Fruit fly (Drosophila melanogaster) whole organism, embryonic: Measurements from ENCODE around the gene CG8100.
A peak's percentile ranks its signal among the peaks of the same experiment; 100 is the strongest.

Experiments
- CG10979 ChIP-seq: fragments of 200-800 bp; sonication (Bioruptor generic); optimal IDR thresholded peaks from 2 replicates; lab custom pipeline; 2018; ENCODE audit warnings: missing biosample characterization, mild to moderate bottlenecking, missing genetic modification characterization, moderate library complexity
- CG1233 ChIP-seq: fragments of 200-800 bp; sonication (Bioruptor generic); optimal IDR thresholded peaks from 4 replicates; lab custom pipeline; 2018; ENCODE audit warnings: missing biosample characterization, mild to moderate bottlenecking, missing genetic modification characterization
- CG13424 ChIP-seq: fragments of 200-800 bp; sonication (Bioruptor generic); optimal IDR thresholded peaks from 2 replicates; lab custom pipeline; 2019; ENCODE audit warnings: missing biosample characterization, mild to moderate bottlenecking, missing genetic modification characterization, moderate library complexity
- CG14050 ChIP-seq: fragments of 200-800 bp; sonication (Bioruptor generic); IDR thresholded peaks from 3 replicates; pipeline ENCODE4 v1.3.6; 2022; ENCODE audit warnings: missing biosample characterization, missing genetic modification characterization
- CG15011 ChIP-seq: fragments of 200-800 bp; sonication (Bioruptor generic); optimal IDR thresholded peaks from 3 replicates; lab custom pipeline; 2018; ENCODE audit warnings: missing biosample characterization, mild to moderate bottlenecking, missing genetic modification characterization
- CG16863 ChIP-seq: fragments of 200-800 bp; sonication (Bioruptor generic); optimal IDR thresholded peaks from 3 replicates; lab custom pipeline; 2016; ENCODE audit warnings: missing biosample characterization, missing genetic modification characterization
- CG17612 ChIP-seq: fragments of 200-800 bp; sonication (Bioruptor generic); IDR thresholded peaks from 2 replicates; pipeline ENCODE4 v1.3.6; 2022; ENCODE audit warnings: missing biosample characterization, missing genetic modification characterization
- CG1792 ChIP-seq: fragments of 200-800 bp; sonication (Bioruptor generic); optimal IDR thresholded peaks from 2 replicates; lab custom pipeline; 2016; ENCODE audit warnings: missing biosample characterization, missing genetic modification characterization
- CG18011 ChIP-seq: fragments of 200-800 bp; sonication (Bioruptor generic); optimal IDR thresholded peaks from 2 replicates; lab custom pipeline; 2017; ENCODE audit warnings: missing biosample characterization, missing genetic modification characterization, mild to moderate bottlenecking, moderate library complexity, missing genotype
- CG1832 ChIP-seq: fragments of 200-800 bp; sonication (Bioruptor generic); optimal IDR thresholded peaks from 2 replicates; lab custom pipeline; 2017; ENCODE audit warnings: missing biosample characterization, mild to moderate bottlenecking, missing genetic modification characterization, inconsistent platforms
- CG18599 ChIP-seq: fragments of 200-800 bp; sonication (Bioruptor generic); optimal IDR thresholded peaks from 3 replicates; lab custom pipeline; 2017; ENCODE audit warnings: missing biosample characterization, missing genetic modification characterization, mild to moderate bottlenecking, moderate library complexity, missing genetic modification reagents
- CG18619 ChIP-seq: fragments of 200-800 bp; sonication (Bioruptor generic); optimal IDR thresholded peaks from 3 replicates; lab custom pipeline; 2017; ENCODE audit warnings: missing biosample characterization, mild to moderate bottlenecking, missing genetic modification characterization
- CG30403 ChIP-seq: fragments of 200-800 bp; sonication (Bioruptor generic); optimal IDR thresholded peaks from 3 replicates; lab custom pipeline; 2016; ENCODE audit warnings: missing biosample characterization, missing genetic modification characterization
- CG33557 ChIP-seq: fragments of 200-800 bp; sonication (Bioruptor generic); optimal IDR thresholded peaks from 2 replicates; lab custom pipeline; 2019; ENCODE audit warnings: missing biosample characterization, mild to moderate bottlenecking, missing genetic modification characterization, moderate library complexity
- CG8281 ChIP-seq: fragments of 200-800 bp; sonication (Bioruptor generic); optimal IDR thresholded peaks from 2 replicates; lab custom pipeline; 2018; ENCODE audit warnings: missing biosample characterization, mild to moderate bottlenecking, missing genetic modification characterization, moderate library complexity
- CG9609 ChIP-seq: fragments of 200-800 bp; sonication (Bioruptor generic); optimal IDR thresholded peaks from 3 replicates; lab custom pipeline; 2016; ENCODE audit warnings: missing biosample characterization, missing genetic modification characterization
- CG9932 ChIP-seq: fragments of 200-800 bp; sonication (Bioruptor generic); IDR thresholded peaks from 2 replicates; pipeline ENCODE4 v1.3.6; 2022; ENCODE audit warnings: missing biosample characterization, missing genetic modification characterization
- Camta ChIP-seq: fragments of 200-800 bp; sonication (Bioruptor generic); optimal IDR thresholded peaks from 2 replicates; lab custom pipeline; 2016; ENCODE audit warnings: missing biosample characterization, missing genetic modification characterization
- CkIIα-i1 ChIP-seq: fragments of 200-800 bp; sonication (Bioruptor generic); IDR thresholded peaks from 2 replicates; pipeline ENCODE4 v1.3.6; 2022; ENCODE audit warnings: missing biosample characterization, missing genetic modification characterization
- D19B ChIP-seq: fragments of 200-800 bp; sonication (Bioruptor generic); optimal IDR thresholded peaks from 2 replicates; lab custom pipeline; 2017; ENCODE audit warnings: missing biosample characterization, mild to moderate bottlenecking, missing genetic modification characterization
- Dref ChIP-seq: fragments of 200-800 bp; sonication (Bioruptor generic); IDR thresholded peaks from 2 replicates; pipeline ENCODE4 v1.3.6; 2022; ENCODE audit warnings: missing biosample characterization, missing genetic modification characterization
- Eip74EF ChIP-seq, 2 experiments: fragments of 200-800 bp in 1 of 2; fragments of >200 bp in 1 of 2; sonication (Bioruptor generic) in 1 of 2; optimal IDR thresholded peaks; 2 replicates each; lab custom pipeline; 2017 to 2019; ENCODE audit warnings: missing biosample characterization in 2 of 2, missing genetic modification characterization in 2 of 2, mild to moderate bottlenecking in 1 of 2, moderate library complexity in 1 of 2
- HLH4C ChIP-seq: fragments of 200-800 bp; sonication (Bioruptor generic); IDR thresholded peaks from 3 replicates; pipeline ENCODE4 v1.3.6; 2022; ENCODE audit warnings: missing biosample characterization, missing genetic modification characterization; ENCODE audit not compliant: partially characterized antibody
- HmgZ ChIP-seq: fragments of 200-800 bp; sonication (Bioruptor generic); optimal IDR thresholded peaks from 2 replicates; lab custom pipeline; 2018; ENCODE audit warnings: missing biosample characterization, mild to moderate bottlenecking, missing genetic modification characterization
- Lpt ChIP-seq: fragments of >200 bp; optimal IDR thresholded peaks from 2 replicates; lab custom pipeline; 2018; ENCODE audit warnings: missing biosample characterization, missing genetic modification characterization
- Myb ChIP-seq: fragments of 200-800 bp; sonication (Bioruptor generic); optimal IDR thresholded peaks from 2 replicates; lab custom pipeline; 2016; ENCODE audit warnings: missing biosample characterization, missing genetic modification characterization
- Nf-YA ChIP-seq: fragments of 200-800 bp; sonication (Bioruptor generic); IDR thresholded peaks from 2 replicates; pipeline ENCODE4 v1.3.6; 2022; ENCODE audit warnings: missing biosample characterization, missing genetic modification characterization
- Oli ChIP-seq: fragments of 200-800 bp; sonication (Bioruptor generic); optimal IDR thresholded peaks from 2 replicates; lab custom pipeline; 2018; ENCODE audit warnings: missing biosample characterization, mild to moderate bottlenecking, missing genetic modification characterization, moderate library complexity
- Pdp1 ChIP-seq, 2 experiments: fragments of 200-800 bp; sonication (Bioruptor generic); optimal IDR thresholded peaks; 3 replicates each; lab custom pipeline; 2016; ENCODE audit warnings: missing biosample characterization in 2 of 2, missing genetic modification characterization in 2 of 2, mild to moderate bottlenecking in 1 of 2, moderate library complexity in 1 of 2
- Side ChIP-seq: fragments of 200-800 bp; sonication (Bioruptor generic); optimal IDR thresholded peaks from 2 replicates; lab custom pipeline; 2016; ENCODE audit warnings: missing biosample characterization, missing genetic modification characterization
- Sox100B ChIP-seq: fragments of 200-800 bp; sonication (Bioruptor generic); optimal IDR thresholded peaks from 3 replicates; lab custom pipeline; 2018; ENCODE audit warnings: missing biosample characterization, mild to moderate bottlenecking, missing genetic modification characterization
- TFAM ChIP-seq: fragments of 200-800 bp; sonication (Bioruptor generic); optimal IDR thresholded peaks from 2 replicates; lab custom pipeline; 2017; ENCODE audit warnings: missing biosample characterization, missing genetic modification characterization, inconsistent platforms
- Xbp1 ChIP-seq: fragments of 200-800 bp; sonication (Bioruptor generic); optimal IDR thresholded peaks from 3 replicates; lab custom pipeline; 2016; ENCODE audit warnings: missing biosample characterization, mild to moderate bottlenecking, missing genetic modification characterization
- Xrp1 ChIP-seq: fragments of 200-800 bp; sonication (Bioruptor generic); IDR thresholded peaks from 2 replicates; pipeline ENCODE4 v1.3.6; 2022; ENCODE audit warnings: missing biosample characterization, missing genetic modification characterization
- al ChIP-seq: fragments of 200-800 bp; sonication (Bioruptor generic); IDR thresholded peaks from 2 replicates; pipeline ENCODE4 v1.3.6; 2022; ENCODE audit warnings: missing biosample characterization, missing genetic modification characterization
- ap ChIP-seq: fragments of 200-800 bp; sonication (Bioruptor generic); IDR thresholded peaks from 2 replicates; pipeline ENCODE4 v1.3.6; 2022; ENCODE audit warnings: missing biosample characterization, missing genetic modification characterization
- chif ChIP-seq, 2 experiments: fragments of 200-800 bp; sonication (Bioruptor generic); optimal IDR thresholded peaks; 3 replicates each; lab custom pipeline; 2016; ENCODE audit warnings: missing biosample characterization in 2 of 2, missing genetic modification characterization in 2 of 2
- eve ChIP-seq, 2 experiments: fragments of >200 bp; optimal IDR thresholded peaks; 2 replicates each; lab custom pipeline; 2017; ENCODE audit warnings: missing biosample characterization in 2 of 2, missing genetic modification characterization in 2 of 2
- gem ChIP-seq: fragments of 200-800 bp; sonication (Bioruptor generic); optimal IDR thresholded peaks from 2 replicates; lab custom pipeline; 2019; ENCODE audit warnings: missing biosample characterization, mild to moderate bottlenecking, missing genetic modification characterization, moderate library complexity
- jigr1 ChIP-seq: fragments of 200-800 bp; sonication (Bioruptor generic); IDR thresholded peaks from 3 replicates; pipeline ENCODE4 v1.3.6; 2022; ENCODE audit warnings: missing biosample characterization, missing genetic modification characterization
- kah ChIP-seq: fragments of 200-800 bp; sonication (Bioruptor generic); optimal IDR thresholded peaks from 2 replicates; lab custom pipeline; 2018; ENCODE audit warnings: missing biosample characterization, mild to moderate bottlenecking, missing genetic modification characterization
- klu ChIP-seq: fragments of 200-800 bp; sonication (Bioruptor generic); IDR thresholded peaks from 2 replicates; pipeline ENCODE4 v1.3.6; 2022; ENCODE audit warnings: missing biosample characterization, missing genetic modification characterization
- kni ChIP-seq: fragments of 200-800 bp; sonication (Bioruptor generic); optimal IDR thresholded peaks from 3 replicates; lab custom pipeline; 2017; ENCODE audit warnings: mild to moderate bottlenecking, missing biosample characterization, missing genetic modification reagents, missing genetic modification characterization
- luna ChIP-seq: fragments of 200-800 bp; sonication (Bioruptor generic); optimal IDR thresholded peaks from 2 replicates; lab custom pipeline; 2016; ENCODE audit warnings: missing biosample characterization, missing genetic modification characterization
- pan ChIP-seq, 4 experiments: fragments of >200 bp in 3 of 4; fragments of 200-800 bp in 1 of 4; sonication (Bioruptor generic) in 1 of 4; optimal IDR thresholded peaks in 3 of 4; IDR thresholded peaks in 1 of 4; 2 replicates each; pipeline versions ENCODE4 v1.3.6 to Lab custom; 2017 to 2022; ENCODE audit warnings: missing biosample characterization in 2 of 4, missing genetic modification characterization in 2 of 4, mixed read lengths in 1 of 4
- pros ChIP-seq: fragments of 200-800 bp; sonication (Bioruptor generic); optimal IDR thresholded peaks from 3 replicates; lab custom pipeline; 2019; ENCODE audit warnings: missing biosample characterization, mild to moderate bottlenecking, missing genetic modification characterization, moderate library complexity
- unc-4 ChIP-seq: fragments of 200-800 bp; sonication (Bioruptor generic); IDR thresholded peaks from 2 replicates; pipeline ENCODE4 v1.3.6; 2022; ENCODE audit warnings: missing biosample characterization, missing genetic modification characterization; ENCODE audit not compliant: partially characterized antibody
- wdn ChIP-seq: fragments of 200-800 bp; sonication (Bioruptor generic); IDR thresholded peaks from 2 replicates; pipeline ENCODE4 v1.3.6; 2022; ENCODE audit warnings: missing biosample characterization, missing genetic modification characterization
- z ChIP-seq: fragments of 200-800 bp; sonication (Bioruptor generic); IDR thresholded peaks from 3 replicates; pipeline ENCODE4 v1.3.6; 2022; ENCODE audit warnings: missing biosample characterization, missing genetic modification characterization

CG8100 gene

dm6 chr3L:14064065-14064414 is 19.4 kb upstream of the CG8100 start (continued):
- TF ChIP-seq HmgZ (tag; lab: Kevin White, UChicago): no peak
- no peak for TF ChIP-seq CG1832 (GFP tag; lab: Kevin White, UChicago)

- no peak for TF ChIP-seq Camta (GFP tag; lab: Kevin White, UChicago)
- TF ChIP-seq CG1233: no peak
- no peak for TF ChIP-seq CG15011 (GFP tag; lab: Kevin White, UChicago)
- TF ChIP-seq CG9932 (GFP tag; lab: Robert Waterston, UW): no peak; the same call in none of the 2 replicates
- TF ChIP-seq CG18011 (GFP tag; lab: Kevin White, UChicago): no peak
- TF ChIP-seq gem (tag; lab: Kevin White, UChicago): no peak
- peak; percentile 88 for TF ChIP-seq kah (GFP tag; lab: Kevin White, UChicago)
- TF ChIP-seq HLH4C (GFP tag; lab: Robert Waterston, UW): peak; percentile 74; the same call in 2 of the 3 replicates
- no peak for TF ChIP-seq Sox100B (GFP tag; lab: Kevin White, UChicago)
- TF ChIP-seq unc-4: peak; percentile 86
- TF ChIP-seq TFAM (GFP tag; lab: Kevin White, UChicago): no peak
- no peak for TF ChIP-seq Xbp1 (GFP tag; lab: Kevin White, UChicago)
- TF ChIP-seq CG10979 (tag; lab: Kevin White, UChicago): peak; percentile 12
- no peak for TF ChIP-seq al (GFP tag; lab: Robert Waterston, UW)
- TF ChIP-seq CG17612 (GFP tag; lab: Robert Waterston, UW): no peak
- no peak for TF ChIP-seq CG9609 (GFP tag; lab: Kevin White, UChicago)
- no peak for TF ChIP-seq CkIIα-i1
- peak; percentile 94 for TF ChIP-seq Myb (GFP tag; lab: Kevin White, UChicago)
- TF ChIP-seq pros (GFP tag; lab: Kevin White, UChicago): no peak
- TF ChIP-seq chif (GFP tag; optimal IDR thresholded peaks at IDR 0.05; lab: Kevin White, UChicago): no peak
- TF ChIP-seq Lpt (GFP tag; lab: Kevin White, UChicago): no peak
- no peak for TF ChIP-seq Side (GFP tag; lab: Kevin White, UChicago)
- TF ChIP-seq CG14050 (GFP tag; lab: Robert Waterston, UW): no peak
- no peak for TF ChIP-seq CG13424
- no peak; the same call in 1 of the 2 replicates for TF ChIP-seq Xrp1 (GFP tag; lab: Robert Waterston, UW)
- TF ChIP-seq CG8281 (tag; lab: Kevin White, UChicago): no peak
- TF ChIP-seq pan (optimal IDR thresholded peaks at IDR 0.05; lab: Kevin White, UChicago): no peak
- TF ChIP-seq pan (GFP tag; optimal IDR thresholded peaks at IDR 0.05 in 1 of 2, IDR thresholded peaks at IDR 0.05 in 1 of 2): peak in 1 of 2 experiments; percentile 27
- no peak for TF ChIP-seq jigr1 (GFP tag; lab: Robert Waterston, UW)
- no peak for TF ChIP-seq Nf-YA (GFP tag; lab: Robert Waterston, UW)
- no peak for TF ChIP-seq kni (GFP tag; lab: Kevin White, UChicago)
- TF ChIP-seq wdn (GFP tag; lab: Robert Waterston, UW): no peak
- peak in 1 of 2 experiments; percentile 98 for TF ChIP-seq Pdp1 (GFP tag; optimal IDR thresholded peaks at IDR 0.05; lab: Kevin White, UChicago)
- TF ChIP-seq ap (GFP tag; lab: Robert Waterston, UW): no peak
- TF ChIP-seq klu (GFP tag; lab: Robert Waterston, UW): no peak
- TF ChIP-seq eve (GFP tag; optimal IDR thresholded peaks at IDR 0.05; lab: Kevin White, UChicago): no peak
- TF ChIP-seq CG1792 (GFP tag; lab: Kevin White, UChicago): no peak
- no peak for TF ChIP-seq z
- no peak for TF ChIP-seq D19B (GFP tag; lab: Kevin White, UChicago)
- TF ChIP-seq CG16863: no peak
- no peak for TF ChIP-seq Eip74EF (GFP tag; optimal IDR thresholded peaks at IDR 0.05; lab: Kevin White, UChicago)
- no peak for TF ChIP-seq CG33557 (GFP tag; lab: Kevin White, UChicago)
- peak; percentile 13 for TF ChIP-seq CG30403
- no peak for TF ChIP-seq CG18619 (GFP tag; lab: Kevin White, UChicago)
- TF ChIP-seq luna (GFP tag; lab: Kevin White, UChicago): no peak
- no peak for TF ChIP-seq Oli (tag; lab: Kevin White, UChicago)
- TF ChIP-seq Dref: peak; percentile 41
- TF ChIP-seq CG18599 (GFP tag; lab: Kevin White, UChicago): no peak
Measured at dm6 chr3L:14071621-14072020, 11.8 kb upstream of the CG8100 start, which contains the start of gene Pex1. TSS of gene Pex1 (plus strand) at chr3L:14071892.
